Fruit fly (Drosophila melanogaster) whole organism, wandering third instar larva: Measurements from ENCODE around the gene P5CDh1.

Experiments
- Abd-B ChIP-seq: fragments of >200 bp; optimal IDR thresholded peaks from 2 replicates; lab custom pipeline; 2017; ENCODE audit warnings: missing biosample characterization, missing genetic modification characterization
- Dfd ChIP-seq: fragments of >200 bp; optimal IDR thresholded peaks from 2 replicates; lab custom pipeline; 2017; ENCODE audit warnings: missing biosample characterization, missing genetic modification characterization
- Hr83 ChIP-seq: fragments of 200-300 bp; sonication (Bioruptor generic); optimal IDR thresholded peaks from 2 replicates; lab custom pipeline; 2016; ENCODE audit warnings: missing biosample characterization, mild to moderate bottlenecking, missing genetic modification characterization, moderate library complexity; ENCODE audit not compliant: poor library complexity, severe bottlenecking
- Jra ChIP-seq: sonication (Bioruptor generic); optimal IDR thresholded peaks from 2 replicates; lab custom pipeline; 2016; ENCODE audit warnings: missing biosample characterization, missing genetic modification characterization
- Myc ChIP-seq: fragments of >200 bp; optimal IDR thresholded peaks from 2 replicates; lab custom pipeline; 2017
- dl ChIP-seq, 2 experiments: fragments of 175-275, 200-275 bp in 1 of 2; fragments of 200-275 bp in 1 of 2; sonication (Bioruptor generic); optimal IDR thresholded peaks; lab custom pipeline; 2018; ENCODE audit warnings: mild to moderate bottlenecking in 2 of 2, missing biosample characterization in 2 of 2, missing genetic modification characterization in 2 of 2, moderate library complexity in 2 of 2; ENCODE audit not compliant: partially characterized antibody in 2 of 2, insufficient read depth in 1 of 2
- dmrt93B ChIP-seq: fragments of 200-800 bp; sonication (Bioruptor generic); optimal IDR thresholded peaks from 2 replicates; lab custom pipeline; 2018; ENCODE audit warnings: missing biosample characterization, mild to moderate bottlenecking, missing genetic modification characterization
- dsf ChIP-seq: sonication (Bioruptor generic); optimal IDR thresholded peaks from 2 replicates; lab custom pipeline; 2016; ENCODE audit warnings: missing biosample characterization, missing genetic modification characterization, borderline replicate concordance
- ey ChIP-seq: fragments of 200-800 bp; sonication (Bioruptor generic); optimal IDR thresholded peaks from 2 replicates; lab custom pipeline; 2016; ENCODE audit warnings: missing biosample characterization, missing genetic modification characterization
- foxo ChIP-seq, 2 experiments: fragments of 200-800 bp; sonication (Bioruptor generic); optimal IDR thresholded peaks; 2 replicates in 1 of 2; 3 replicates in 1 of 2; lab custom pipeline; 2016 to 2017; ENCODE audit warnings: missing biosample characterization in 2 of 2, missing genetic modification characterization in 2 of 2
- h ChIP-seq: fragments of 200-800 bp; sonication (Bioruptor generic); optimal IDR thresholded peaks from 3 replicates; lab custom pipeline; 2016; ENCODE audit warnings: missing biosample characterization, mild to moderate bottlenecking, missing genetic modification characterization
- lola ChIP-seq: fragments of >200 bp; optimal IDR thresholded peaks from 2 replicates; lab custom pipeline; 2017; ENCODE audit warnings: missing biosample characterization, missing genetic modification characterization
- pan ChIP-seq: fragments of >200 bp; optimal IDR thresholded peaks from 2 replicates; lab custom pipeline; 2017
- psq ChIP-seq: fragments of 200-800 bp; sonication (Bioruptor generic); optimal IDR thresholded peaks from 3 replicates; lab custom pipeline; 2017; ENCODE audit warnings: missing biosample characterization, mild to moderate bottlenecking, missing genetic modification characterization, moderate library complexity

dm6 chr3L:21818701-21819100, 22.5 kb downstream of the P5CDh1 start:
- TF ChIP-seq pan (no peak), psq (GFP tag; lab: Kevin White, UChicago) (no peak), Myc (lab: Kevin White, UChicago) (no peak), Jra (no peak), foxo (GFP tag; optimal IDR thresholded peaks at IDR 0.05; lab: Kevin White, UChicago) (no peak), lola (no peak), Dfd (no peak), h (GFP tag; lab: Kevin White, UChicago) (no peak), Abd-B (no peak), ey (GFP tag; lab: Kevin White, UChicago) (no peak), Hr83 (no peak), dmrt93B (GFP tag; lab: Kevin White, UChicago) (no peak), dsf (GFP tag; lab: Kevin White, UChicago) (no peak), dl (GFP tag; optimal IDR thresholded peaks at IDR 0.05; lab: Kevin White, UChicago; ENCODE audit: insufficient read depth in 1 of 2, partially characterized antibody in 2 of 2) (no peak)
